Fruit fly (Drosophila melanogaster): ENCODE data around the gene TBC1D23.

Gene TBC1D23

DNA sequence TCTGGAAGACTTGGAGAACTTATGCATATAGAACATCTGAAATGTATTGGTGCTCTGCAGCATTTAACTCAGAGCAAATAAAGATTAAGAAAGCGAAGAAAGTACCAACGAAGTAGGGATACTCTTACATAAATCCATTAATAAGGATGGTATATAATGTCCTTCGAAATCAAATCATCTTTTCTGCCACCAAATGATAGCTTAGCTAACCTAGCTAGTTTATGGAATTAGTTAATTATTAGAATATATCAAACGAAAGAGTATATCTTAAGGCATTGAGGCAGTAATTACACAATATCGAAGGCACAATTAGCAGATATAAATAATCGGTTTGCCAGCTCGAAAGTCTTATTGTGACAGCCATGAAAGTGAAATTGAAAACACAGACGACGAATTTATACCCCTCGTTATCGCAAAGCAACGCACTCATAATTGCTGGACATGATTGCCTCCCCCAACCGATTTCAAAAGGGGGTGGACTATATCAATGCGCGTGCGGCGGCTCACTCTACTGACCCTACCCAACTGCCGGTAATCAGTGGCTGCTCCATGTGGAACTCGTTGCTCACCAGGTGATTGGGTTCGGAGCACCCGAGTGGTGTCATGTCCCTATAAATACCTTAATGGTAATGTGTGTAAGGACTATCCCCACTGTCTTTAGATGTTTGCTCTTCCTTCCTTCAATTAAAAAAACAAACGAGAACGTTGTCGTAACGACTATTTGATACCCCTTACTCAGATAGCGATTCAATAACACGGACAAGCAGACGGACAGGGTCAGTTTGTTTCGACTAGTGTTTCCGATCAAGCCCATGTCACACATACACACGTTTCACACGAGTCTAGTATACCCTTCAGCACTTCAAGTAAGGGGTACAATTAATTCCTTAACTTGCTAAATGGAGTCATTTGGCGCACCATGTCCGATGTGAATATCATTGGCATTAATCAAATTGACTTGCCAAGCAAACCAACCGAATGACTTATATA, 15.6 kb downstream of the TBC1D23 start:
- peak; percentile 96 for TF ChIP-seq noc (tag; optimal IDR thresholded peaks at IDR 0.05)

DNA sequence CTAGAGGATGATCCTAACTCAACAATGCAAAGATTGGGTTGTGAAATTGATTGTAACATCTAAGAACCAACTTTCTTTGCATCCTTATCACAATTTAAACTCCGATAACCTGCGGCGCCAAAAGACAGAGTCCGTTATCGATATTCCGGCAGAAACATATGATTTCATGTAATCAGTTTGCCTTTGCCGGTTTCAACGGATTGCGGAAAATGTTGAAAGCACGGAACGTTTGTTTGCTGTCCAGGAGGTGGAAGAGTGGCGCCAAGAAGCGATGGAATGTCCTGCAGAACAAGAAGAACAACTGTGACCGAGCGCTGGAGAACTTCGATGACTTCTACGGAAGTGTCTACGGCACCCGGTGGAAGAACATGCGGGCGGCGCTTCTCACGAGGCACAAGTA, 18.5 kb downstream of the TBC1D23 start:
- TF ChIP-seq noc (tag; optimal IDR thresholded peaks at IDR 0.05) = no peak

DNA sequence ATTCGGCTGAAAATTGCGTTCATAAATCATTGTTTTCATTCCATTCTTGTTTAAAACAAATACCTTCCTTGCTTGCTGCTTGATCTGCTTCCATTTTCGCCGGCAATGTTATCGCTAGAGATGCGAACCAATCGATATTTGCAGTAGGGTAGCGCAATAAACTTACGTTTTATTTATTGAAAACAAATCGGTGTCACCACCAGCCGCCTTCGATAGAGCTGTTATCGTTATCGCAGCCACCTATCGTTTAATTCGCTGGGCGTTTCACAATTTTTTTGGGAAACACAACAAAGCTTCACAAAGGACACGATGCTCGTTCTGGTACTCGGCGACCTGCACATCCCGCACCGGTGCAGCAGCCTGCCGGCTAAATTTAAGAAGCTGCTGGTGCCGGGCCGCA, 21.4 kb downstream of the TBC1D23 start, which contains the start of the genes Tfb4 and Vps29:
Tfb4 (minus strand) TSS at position 124 of the 400 bp plus-strand sequence.
Vps29 (plus strand) TSS at position 213 of the 400 bp plus-strand sequence.
- peak; percentile 14 for TF ChIP-seq noc (tag; optimal IDR thresholded peaks at IDR 0.05)

DNA sequence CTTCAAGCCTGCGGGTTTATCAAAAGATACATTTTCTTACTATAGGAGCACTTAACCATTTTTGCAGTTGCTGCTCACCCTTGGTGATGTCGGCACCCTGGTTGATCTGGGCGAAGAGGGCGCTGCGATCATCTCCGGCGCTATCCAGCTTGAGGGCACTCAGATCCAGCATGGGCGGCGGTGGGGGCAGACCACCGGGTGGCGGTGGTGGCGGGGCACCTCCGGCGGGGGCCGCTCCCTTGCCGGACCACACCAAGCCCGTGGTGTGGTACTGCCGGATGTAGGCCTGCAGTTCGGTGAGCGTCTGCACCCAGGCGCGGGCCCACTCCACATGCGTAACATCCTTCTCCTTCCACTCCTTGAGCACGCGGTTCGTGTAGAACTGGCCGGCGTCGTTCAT, 23.6 kb downstream of the TBC1D23 start:
- no peak for TF ChIP-seq noc (tag; optimal IDR thresholded peaks at IDR 0.05)

DNA sequence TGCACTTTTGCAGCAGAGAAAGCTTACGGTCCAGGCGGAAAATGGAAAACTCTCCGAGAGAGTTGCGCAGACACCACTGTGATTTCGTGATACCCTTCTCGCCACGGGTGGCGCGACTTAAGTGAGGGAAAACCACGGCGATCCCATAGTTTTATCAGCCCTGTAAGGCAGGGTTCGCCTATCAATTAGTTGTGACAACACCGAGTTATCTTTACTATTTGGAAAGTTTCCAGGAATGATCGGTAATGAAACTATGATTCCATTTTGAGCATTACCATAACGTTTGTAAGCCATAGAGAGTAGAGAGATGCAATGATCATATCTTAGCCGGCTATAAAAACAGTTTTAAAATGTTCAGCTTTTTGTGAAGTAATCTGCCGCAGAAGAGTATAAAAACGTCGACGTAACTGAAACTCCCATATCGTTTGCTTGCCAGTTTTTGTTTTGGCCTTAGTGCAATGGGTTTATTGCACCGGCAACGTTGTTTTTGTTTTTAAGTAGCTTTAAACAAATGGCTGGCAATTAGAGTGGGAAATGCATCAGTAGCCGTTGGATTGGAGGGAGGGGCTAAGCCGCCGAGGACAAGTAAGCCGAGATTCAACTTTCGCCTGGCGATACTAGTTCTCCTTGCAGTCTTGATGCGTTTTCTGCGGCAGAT, 27.6 kb downstream of the TBC1D23 start:
- no peak for TF ChIP-seq noc (tag; optimal IDR thresholded peaks at IDR 0.05)

DNA sequence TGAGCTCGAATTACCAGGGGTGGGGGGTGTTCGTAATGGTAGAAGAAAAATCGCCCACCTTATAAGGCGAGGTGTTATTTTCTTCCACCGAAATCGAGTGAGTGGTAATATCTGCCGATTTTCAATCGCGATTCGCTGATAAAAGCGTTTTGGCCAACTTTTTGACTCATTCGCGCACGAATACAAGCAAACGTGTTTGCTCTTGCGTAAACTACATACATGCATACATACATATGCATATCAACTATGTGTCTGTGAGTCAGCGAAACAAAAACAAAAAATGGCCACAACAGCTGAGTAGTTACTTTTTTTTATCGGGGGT, 28.2 kb downstream of the TBC1D23 start:
- TF ChIP-seq noc (tag; optimal IDR thresholded peaks at IDR 0.05) = no peak

DNA sequence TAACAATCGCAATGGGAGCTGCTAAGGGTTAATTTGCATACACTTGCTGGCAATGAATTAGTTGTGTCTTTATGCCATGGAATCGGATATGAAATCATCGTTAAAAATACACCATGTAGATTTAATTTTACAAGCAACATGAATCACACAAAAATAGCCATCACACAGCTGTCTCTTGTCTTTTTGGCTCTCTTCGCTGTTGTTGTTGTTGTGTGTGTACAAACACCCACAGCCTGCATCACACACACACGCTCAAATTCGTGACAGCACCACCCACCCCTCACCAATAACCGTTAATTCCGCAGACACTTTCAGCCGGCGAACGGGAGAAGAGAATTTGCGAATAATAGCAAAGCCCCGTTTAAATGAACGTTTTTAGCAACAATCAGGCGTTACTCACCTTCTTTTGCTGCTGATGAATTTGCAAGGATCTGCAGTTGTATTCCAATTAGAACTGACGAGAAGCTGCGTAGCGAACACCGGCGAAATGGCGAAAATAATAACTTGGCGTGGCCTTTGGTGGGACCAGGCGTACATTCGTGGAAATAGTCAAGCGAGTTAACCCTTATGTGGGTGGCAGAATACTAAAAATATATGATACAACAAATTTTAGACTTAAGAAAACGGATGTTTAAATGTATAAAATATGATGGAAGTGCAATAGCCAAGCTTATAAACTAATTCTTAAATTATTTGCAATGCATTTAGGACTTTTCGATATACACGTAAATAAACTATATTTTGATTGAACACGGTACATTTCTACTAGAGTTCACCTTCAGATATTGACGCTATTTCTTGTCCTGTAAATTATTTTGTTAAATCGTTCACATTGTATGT, 28.8 kb downstream of the TBC1D23 start, which contains the start of gene capt:
capt (minus strand) TSS at position 584 of the 840 bp plus-strand sequence.
- TF ChIP-seq noc (tag; optimal IDR thresholded peaks at IDR 0.05) = peak; percentile 35

DNA sequence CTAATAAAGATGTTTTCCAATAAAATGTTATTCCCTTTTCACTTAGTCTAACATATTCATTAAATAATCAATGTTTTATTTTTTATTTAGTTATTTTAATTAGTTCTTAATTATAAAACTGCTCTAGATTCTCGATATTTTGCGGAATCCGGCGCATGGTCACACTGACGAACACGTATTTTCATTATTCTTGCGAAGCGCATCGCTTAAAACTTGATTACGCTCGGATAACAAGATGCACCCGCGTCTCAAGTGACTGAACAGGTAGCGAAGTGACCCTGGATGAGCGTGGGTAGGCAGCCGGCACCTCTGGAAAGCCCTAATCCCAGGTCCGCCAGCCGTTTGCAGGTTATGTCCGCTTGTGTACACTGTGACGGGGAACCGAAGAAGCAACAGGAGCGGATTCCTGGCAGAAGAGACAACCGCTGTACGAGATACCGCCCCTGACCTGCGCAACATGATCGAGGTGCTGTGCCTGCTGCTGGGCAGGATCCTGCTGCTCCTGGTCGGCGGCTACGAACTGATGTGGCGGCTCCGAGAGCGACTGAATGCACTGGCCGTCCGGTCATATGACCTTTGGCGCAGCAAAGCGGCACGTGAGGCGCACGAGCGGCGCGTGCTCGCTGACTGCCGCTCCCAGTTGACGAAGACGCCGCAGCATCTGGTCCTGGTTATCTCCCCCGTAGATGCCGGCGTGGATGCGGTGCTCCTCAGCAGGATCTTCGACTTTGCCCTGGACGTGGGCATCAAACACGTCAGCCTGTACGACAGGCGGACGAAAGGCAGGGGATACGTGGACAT, 29.6 kb downstream of the TBC1D23 start, which contains the start of gene Tango14:
Tango14 (plus strand) TSS at position 143 of the 801 bp plus-strand sequence.
- TF ChIP-seq noc (tag; optimal IDR thresholded peaks at IDR 0.05) = no peak

DNA sequence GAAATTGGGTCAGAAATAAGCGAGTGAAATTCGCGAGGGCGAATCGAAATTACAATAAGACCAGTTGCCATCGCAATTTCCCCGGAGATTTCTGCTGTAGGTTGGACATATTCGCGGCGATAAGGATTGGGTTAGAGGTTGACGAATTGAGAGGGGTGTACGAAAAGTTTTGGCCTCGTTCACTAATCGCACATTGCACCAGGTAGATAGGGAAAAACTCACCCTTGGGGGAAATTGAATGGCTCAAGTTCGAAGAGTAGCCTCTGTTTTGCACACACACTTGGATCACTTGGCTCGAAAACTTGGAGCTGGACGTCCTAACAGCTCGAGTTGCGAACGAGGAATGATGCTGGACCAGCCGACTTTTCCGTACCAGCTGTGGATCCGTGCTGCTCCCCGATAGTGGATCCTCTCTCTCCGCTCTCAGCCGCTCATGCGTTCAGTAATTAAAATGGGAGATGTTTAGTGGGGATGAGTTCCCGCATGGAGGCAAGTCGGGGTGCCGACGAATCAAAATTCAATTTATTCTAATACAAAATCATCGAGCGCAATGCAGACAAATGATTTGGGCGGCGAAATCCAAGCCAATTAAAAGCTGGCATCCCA, 34.5 kb downstream of the TBC1D23 start, which contains the start of gene CG5080:
CG5080 (minus strand) TSS at position 349 of the 606 bp plus-strand sequence.
- TF ChIP-seq noc (tag; optimal IDR thresholded peaks at IDR 0.05) = no peak

DNA sequence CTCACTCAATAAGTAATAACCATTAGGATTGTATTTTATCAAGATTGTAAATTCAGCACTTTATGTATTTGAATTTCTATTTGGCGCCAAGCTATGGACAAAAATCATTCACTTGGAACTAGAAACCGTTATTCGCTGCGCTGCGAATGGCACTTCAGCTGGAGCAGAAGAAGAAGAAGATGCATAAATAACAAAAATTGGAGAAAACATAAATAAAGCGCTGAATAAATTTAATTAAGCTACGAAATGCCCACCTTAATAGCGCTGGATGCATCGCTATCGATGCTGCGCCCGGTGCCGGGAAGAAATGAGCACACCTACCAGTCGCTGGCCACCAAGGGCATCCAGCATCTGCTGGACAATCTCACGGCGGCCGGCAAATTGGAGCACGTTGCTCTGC, 35.2 kb downstream of the TBC1D23 start, which contains the start of gene IntS14:
IntS14 (plus strand) TSS at position 150 of the 400 bp plus-strand sequence.
- no peak for TF ChIP-seq noc (tag; optimal IDR thresholded peaks at IDR 0.05)

DNA sequence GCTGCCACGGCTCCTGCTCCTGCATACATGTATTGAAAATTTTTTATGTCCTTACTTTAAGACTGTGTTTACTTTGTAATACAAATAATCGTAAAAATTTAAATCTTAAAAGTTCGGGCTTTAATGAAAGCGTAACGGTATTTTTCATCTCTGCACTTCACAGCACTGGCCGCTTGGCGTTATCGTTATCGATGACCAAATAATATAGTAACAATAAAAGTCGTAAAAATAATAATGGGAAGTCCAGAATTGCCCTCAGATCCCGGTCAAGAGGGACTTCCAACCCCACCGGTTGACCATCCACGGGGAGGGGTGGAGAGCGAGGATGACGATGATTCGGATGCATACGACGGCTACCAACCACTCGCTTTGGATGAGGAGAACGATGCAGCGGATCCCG, 37.2 kb downstream of the TBC1D23 start, which contains the start of gene CG14341:
CG14341 (plus strand) TSS at position 181 of the 400 bp plus-strand sequence.
- TF ChIP-seq noc (tag; optimal IDR thresholded peaks at IDR 0.05) = no peak

DNA sequence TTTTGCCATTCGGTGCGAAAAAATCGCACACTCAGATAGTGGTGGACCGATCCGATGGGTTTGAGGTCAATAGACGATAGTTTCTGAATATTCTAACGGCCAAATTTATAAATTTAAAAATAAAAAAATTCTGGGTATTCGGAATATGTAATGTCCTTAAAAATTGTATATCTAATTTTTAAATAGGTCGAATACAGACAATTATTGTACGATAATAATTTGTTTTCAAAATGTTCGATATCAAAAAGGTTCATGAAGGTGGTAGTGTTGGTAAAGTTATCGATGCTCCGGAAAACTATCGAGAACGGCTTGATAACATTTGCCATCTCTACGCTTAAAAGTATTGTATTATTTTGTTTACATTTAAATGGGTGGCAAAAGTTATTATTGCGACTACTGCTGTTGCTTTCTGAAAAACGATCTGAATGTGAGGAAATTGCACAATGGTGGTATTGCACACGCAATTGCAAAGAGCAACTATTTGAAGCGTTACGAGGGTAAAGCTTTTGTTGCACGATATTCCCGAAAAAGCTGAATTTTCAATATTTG, 40.8 kb downstream of the TBC1D23 start, which contains the start of the genes CG31922 and Plap:
CG31922 (plus strand) TSS at position 315 of the 549 bp plus-strand sequence.
Plap (minus strand) TSS at position 499 of the 549 bp plus-strand sequence.
- peak; percentile 72 for TF ChIP-seq noc (tag; optimal IDR thresholded peaks at IDR 0.05)

DNA sequence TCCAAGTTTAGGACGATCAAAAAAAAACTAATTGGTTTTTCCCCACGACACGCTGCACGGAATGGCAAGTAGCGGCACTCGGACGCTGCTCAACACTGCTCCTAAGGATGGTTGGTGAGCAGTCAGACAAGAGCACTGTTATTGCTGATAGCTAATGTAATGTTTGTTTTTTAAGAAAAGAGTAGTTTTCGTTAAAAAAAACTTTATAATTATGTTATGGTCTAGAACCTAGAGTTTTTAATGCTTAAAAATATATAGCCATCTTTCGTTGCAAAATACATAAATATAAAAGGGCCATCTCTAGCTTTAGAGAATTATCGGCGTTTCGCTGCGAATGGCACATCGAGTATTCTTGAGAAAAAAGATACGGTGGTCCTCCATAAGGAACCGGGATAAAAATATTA, 43.6 kb downstream of the TBC1D23 start, which contains the start of the genes Charon and CG4887:
Charon (minus strand) TSS at position 102 of the 404 bp plus-strand sequence.
CG4887 (plus strand) TSS at position 306 of the 404 bp plus-strand sequence.
- TF ChIP-seq noc (tag; optimal IDR thresholded peaks at IDR 0.05) = no peak

Measured in whole organism, larva.